Worm (Caenorhabditis elegans): ENCODE measurements around the gene ZK686.6.

- no peak for TF ChIP-seq ref-1 (GFP tag; conservative IDR thresholded peaks at IDR 0.05)
- no peak for TF ChIP-seq T22C8.4 (GFP tag; IDR thresholded peaks at IDR 0.05)
- no peak for TF ChIP-seq med-1 (GFP tag; optimal IDR thresholded peaks at IDR 0.05; ENCODE audit: insufficient read depth)
- TF ChIP-seq flt-1 (GFP tag; IDR thresholded peaks at IDR 0.05): peak; percentile 28; the same call in 1 of the 2 replicates
- peak; percentile 27; the same call in 1 of the 2 replicates for TF ChIP-seq ztf-23 (GFP tag; IDR thresholded peaks at IDR 0.05)
- TF ChIP-seq tab-1 (GFP tag; IDR thresholded peaks at IDR 0.05): no peak
These were observed 43.2 kb downstream of the ZK686.6 start, which contains the start of gene ZK112.4 for ce11 chrIII:7729534-7730061.

All from whole organism, midembryonic.